Fruit fly (Drosophila melanogaster) Kc167 (cell line): ENCODE measurements around the gene CG11837.

Experiments used
- Myc ChIP-seq: fragments of >200 bp; optimal IDR thresholded peaks from 2 replicates; lab custom pipeline; 2017; ENCODE audit warnings: missing external identifiers
- Sin3A ChIP-seq: fragments of >200 bp; optimal IDR thresholded peaks from 2 replicates; lab custom pipeline; 2018; ENCODE audit warnings: missing external identifiers
- h ChIP-seq: fragments of >200 bp; optimal IDR thresholded peaks from 3 replicates; lab custom pipeline; 2018; ENCODE audit warnings: missing external identifiers
- insv ChIP-seq: fragments of >200 bp; optimal IDR thresholded peaks from 3 replicates; lab custom pipeline; 2018; ENCODE audit warnings: missing external identifiers
- psq ChIP-seq: fragments of >200 bp; optimal IDR thresholded peaks from 2 replicates; lab custom pipeline; 2017; ENCODE audit warnings: missing external identifiers
- ttk ChIP-seq: sonication (Bioruptor generic); optimal IDR thresholded peaks from 2 replicates; lab custom pipeline; 2017; ENCODE audit warnings: missing external identifiers

The CG11837 gene

dm6 chr3R:29096009-29096443, 46.7 kb downstream of the CG11837 start:
- TF ChIP-seq insv (lab: Kevin White, UChicago) (no peak), psq (lab: Kevin White, UChicago) (no peak), Sin3A (lab: Kevin White, UChicago) (no peak), h (no peak), Myc (no peak)

- no peak for TF ChIP-seq Myc
- no peak for TF ChIP-seq h
- no peak for TF ChIP-seq insv (lab: Kevin White, UChicago)
- TF ChIP-seq ttk (lab: Kevin White, UChicago): no peak
- no peak for TF ChIP-seq psq (lab: Kevin White, UChicago)
- TF ChIP-seq Sin3A (lab: Kevin White, UChicago): no peak
Measured at dm6 chr3R:29098022-29098421, 48.7 kb downstream of the CG11837 start.
